Worm (Caenorhabditis elegans) whole organism, L1 larva: ENCODE data around the gene elt-4.

Experiments
- C04F5.9 ChIP-seq: sonication (generic microtip); optimal IDR thresholded peaks from 2 replicates; lab custom pipeline; 2016; ENCODE audit warnings: missing genetic modification characterization, missing compliant biosample characterization
- C34B4.2 ChIP-seq: sonication (generic microtip); optimal IDR thresholded peaks from 2 replicates; lab custom pipeline; 2017; ENCODE audit warnings: mild to moderate bottlenecking, missing genetic modification characterization, missing compliant biosample characterization
- Y116A8C.19 ChIP-seq: sonication (generic microtip); optimal IDR thresholded peaks from 2 replicates; lab custom pipeline; 2016; ENCODE audit warnings: missing compliant biosample characterization, missing genetic modification characterization, borderline replicate concordance
- aly-2 ChIP-seq: fragments of 150-350 bp; optimal IDR thresholded peaks from 2 replicates; lab custom pipeline; 2014; ENCODE audit warnings: missing biosample characterization, missing genetic modification characterization
- ama-1 ChIP-seq: fragments of 150-350 bp; optimal IDR thresholded peaks from 2 replicates; lab custom pipeline; 2014
- ceh-63 ChIP-seq: fragments of 200-800 bp; sonication (Bioruptor generic); optimal IDR thresholded peaks from 2 replicates; lab custom pipeline; 2018; ENCODE audit warnings: mild to moderate bottlenecking, missing genetic modification characterization, missing compliant biosample characterization
- ceh-8 ChIP-seq: fragments of 200-800 bp; sonication (Bioruptor generic); optimal IDR thresholded peaks from 2 replicates; lab custom pipeline; 2018; ENCODE audit warnings: mild to moderate bottlenecking, missing genetic modification characterization, moderate library complexity, missing compliant biosample characterization
- dsc-1 ChIP-seq: sonication (generic microtip); optimal IDR thresholded peaks from 2 replicates; lab custom pipeline; 2016; ENCODE audit warnings: mild to moderate bottlenecking, missing genetic modification characterization, missing compliant biosample characterization
- elt-2 ChIP-seq: sonication (generic microtip); optimal IDR thresholded peaks from 2 replicates; lab custom pipeline; 2016; ENCODE audit warnings: missing genetic modification characterization, mild to moderate bottlenecking, inconsistent platforms, missing compliant biosample characterization, missing genetic modification reagents
- fkh-4 ChIP-seq: sonication (generic microtip); optimal IDR thresholded peaks from 2 replicates; lab custom pipeline; 2016; ENCODE audit warnings: missing compliant biosample characterization, missing genetic modification characterization, borderline replicate concordance
- fkh-8 ChIP-seq: sonication (generic microtip); optimal IDR thresholded peaks from 2 replicates; lab custom pipeline; 2016; ENCODE audit warnings: mild to moderate bottlenecking, missing genetic modification characterization, missing compliant biosample characterization
- fos-1 ChIP-seq: fragments of 150-350 bp; optimal IDR thresholded peaks from 2 replicates; lab custom pipeline; 2014; ENCODE audit warnings: missing biosample characterization, missing genetic modification characterization
- hlh-4 ChIP-seq: sonication (generic microtip); optimal IDR thresholded peaks from 2 replicates; lab custom pipeline; 2016; ENCODE audit warnings: mild to moderate bottlenecking, missing genetic modification characterization, missing compliant biosample characterization
- hpl-2 ChIP-seq: fragments of 150-350 bp; optimal IDR thresholded peaks from 2 replicates; lab custom pipeline; 2014; ENCODE audit warnings: missing biosample characterization, missing genetic modification reagents, missing genetic modification characterization
- lin-14 ChIP-seq: fragments of 200-800 bp; sonication (Bioruptor generic); optimal IDR thresholded peaks from 2 replicates; lab custom pipeline; 2018; ENCODE audit warnings: mild to moderate bottlenecking, missing genetic modification characterization, moderate library complexity, missing compliant biosample characterization
- lin-15B ChIP-seq: fragments of 150-350 bp; sonication (generic microtip); optimal IDR thresholded peaks from 3 replicates; lab custom pipeline; 2014; ENCODE audit warnings: missing biosample characterization, missing genetic modification characterization
- lsy-2 ChIP-seq, 2 experiments: fragments of 150-350 bp; optimal IDR thresholded peaks; 2 replicates each; lab custom pipeline; 2014; ENCODE audit warnings: missing biosample characterization in 2 of 2, missing genetic modification characterization in 2 of 2
- mdl-1 ChIP-seq, 2 experiments: fragments of 150-350 bp; optimal IDR thresholded peaks; 2 replicates each; lab custom pipeline; 2014 to 2017; ENCODE audit warnings: missing biosample characterization in 2 of 2, missing genetic modification characterization in 2 of 2, inconsistent platforms in 1 of 2
- mep-1 ChIP-seq: fragments of 150-350 bp; optimal IDR thresholded peaks from 2 replicates; lab custom pipeline; 2014; ENCODE audit warnings: missing biosample characterization, missing genetic modification characterization
- nhr-19 ChIP-seq: fragments of 200-800 bp; sonication (Bioruptor generic); conservative IDR thresholded peaks from 2 replicates; pipeline ENCODE4 v1.3.6; 2022; ENCODE audit warnings: missing genetic modification characterization, missing compliant biosample characterization
- nhr-20 ChIP-seq: sonication (generic microtip); optimal IDR thresholded peaks from 2 replicates; lab custom pipeline; 2016; ENCODE audit warnings: mild to moderate bottlenecking, missing genetic modification characterization, missing compliant biosample characterization
- nhr-237 ChIP-seq: fragments of 150-350 bp; optimal IDR thresholded peaks from 2 replicates; lab custom pipeline; 2014; ENCODE audit warnings: missing biosample characterization, missing genetic modification characterization
- nhr-28 ChIP-seq: fragments of 150-350 bp; optimal IDR thresholded peaks from 2 replicates; lab custom pipeline; 2014; ENCODE audit warnings: missing biosample characterization, missing genetic modification characterization
- nhr-47 ChIP-seq: sonication (generic microtip); optimal IDR thresholded peaks from 2 replicates; lab custom pipeline; 2016; ENCODE audit warnings: mild to moderate bottlenecking, missing genetic modification characterization, moderate library complexity, missing compliant biosample characterization
- nhr-71 ChIP-seq: sonication (generic microtip); optimal IDR thresholded peaks from 2 replicates; lab custom pipeline; 2016; ENCODE audit warnings: mild to moderate bottlenecking, missing genetic modification characterization, moderate library complexity, missing compliant biosample characterization
- nhr-85 ChIP-seq: sonication (generic microtip); peaks from one replicate; lab custom pipeline; 2016; ENCODE audit warnings: missing genetic modification characterization, inconsistent platforms, missing compliant biosample characterization
- pag-3 ChIP-seq: sonication (generic microtip); optimal IDR thresholded peaks from 2 replicates; lab custom pipeline; 2017; ENCODE audit warnings: missing genetic modification characterization, mild to moderate bottlenecking, missing compliant biosample characterization, antibody characterized with exemption, borderline replicate concordance; ENCODE audit not compliant: insufficient read depth
- pqm-1 ChIP-seq: sonication (generic microtip); optimal IDR thresholded peaks from 3 replicates; lab custom pipeline; 2017; ENCODE audit warnings: missing biosample characterization, missing genetic modification characterization
- snpc-4 ChIP-seq: fragments of 150-350 bp; optimal IDR thresholded peaks from 2 replicates; lab custom pipeline; 2014; ENCODE audit warnings: missing biosample characterization, missing genetic modification characterization
- snu-23 ChIP-seq: sonication (generic microtip); optimal IDR thresholded peaks from 2 replicates; lab custom pipeline; 2016; ENCODE audit warnings: missing genetic modification characterization, missing compliant biosample characterization
- sox-4 ChIP-seq: sonication (generic microtip); optimal IDR thresholded peaks from 2 replicates; lab custom pipeline; 2016; ENCODE audit warnings: missing genetic modification characterization, missing compliant biosample characterization
- sptf-1 ChIP-seq: fragments of 150-350 bp; optimal IDR thresholded peaks from 2 replicates; lab custom pipeline; 2014; ENCODE audit warnings: missing biosample characterization, missing genetic modification characterization
- sup-37 ChIP-seq: fragments of 200-800 bp; sonication (Bioruptor generic); optimal IDR thresholded peaks from 2 replicates; lab custom pipeline; 2018; ENCODE audit warnings: mild to moderate bottlenecking, missing genetic modification characterization, missing compliant biosample characterization
- tbx-2 ChIP-seq: sonication (generic microtip); optimal IDR thresholded peaks from 2 replicates; lab custom pipeline; 2016; ENCODE audit warnings: missing genetic modification characterization, missing compliant biosample characterization

The elt-4 gene

DNA sequence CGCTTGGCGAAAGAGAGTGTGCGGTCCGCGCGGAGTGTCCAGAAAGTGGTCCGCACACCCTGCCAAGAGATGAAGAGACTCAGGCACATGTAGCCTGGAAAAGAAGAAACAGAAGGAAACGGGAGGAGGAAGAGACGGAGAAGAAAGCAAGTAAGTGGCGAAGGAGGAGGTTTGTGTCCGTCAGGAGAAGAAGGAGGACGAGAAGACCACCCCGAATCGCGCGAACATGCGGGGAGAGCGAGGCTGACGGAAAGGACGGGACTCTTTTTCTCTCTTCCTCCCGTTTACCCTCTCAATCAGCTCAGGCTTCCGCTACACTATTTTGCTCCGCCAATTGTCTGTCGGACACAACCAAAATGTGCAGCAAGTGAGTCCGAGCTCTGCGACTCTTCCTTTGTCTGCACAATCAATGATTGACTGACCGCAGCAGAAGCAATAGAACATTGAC, 39.8 kb upstream of the elt-4 start (continued):
- peak; percentile 89 for TF ChIP-seq fkh-8 (tag; lab: Kevin White, UChicago)
- TF ChIP-seq mep-1 (tag; lab: Kevin White, UChicago) = no peak
- peak; percentile 17 for TF ChIP-seq ceh-8
- peak in 1 of 2 experiments; percentile 34 for TF ChIP-seq mdl-1 (tag; optimal IDR thresholded peaks at IDR 0.05; lab: Kevin White, UChicago)
- TF ChIP-seq hlh-4 (tag; lab: Kevin White, UChicago) = no peak
- TF ChIP-seq lin-15B (tag; lab: Kevin White, UChicago) = no peak
- no peak for TF ChIP-seq ama-1 (lab: Kevin White, UChicago)

- TF ChIP-seq C04F5.9 (tag; lab: Kevin White, UChicago) (no peak), nhr-47 (tag; lab: Kevin White, UChicago) (no peak), fkh-4 (no peak), elt-2 (no peak), lin-14 (GFP tag; lab: Kevin White, UChicago) (peak; percentile 49), nhr-71 (tag; lab: Kevin White, UChicago) (no peak), fos-1 (tag; lab: Kevin White, UChicago) (no peak), ceh-8 (no peak), nhr-85 (tag; lab: Kevin White, UChicago) (peak; percentile 76), ceh-63 (no peak), sptf-1 (tag; lab: Kevin White, UChicago) (no peak), C34B4.2 (tag; lab: Kevin White, UChicago) (no peak), pqm-1 (tag; lab: Kevin White, UChicago) (no peak), pag-3 (no peak), nhr-28 (tag; lab: Kevin White, UChicago) (no peak), sup-37 (GFP tag; lab: Kevin White, UChicago) (no peak), mep-1 (tag; lab: Kevin White, UChicago) (peak; percentile 24), snu-23 (peak; percentile 12), nhr-20 (tag; lab: Kevin White, UChicago) (no peak), nhr-19 (GFP tag; lab: Robert Waterston, UW) (no peak)
Measured at ce11 chrX:10437421-10437820, 37.9 kb upstream of the elt-4 start.

DNA sequence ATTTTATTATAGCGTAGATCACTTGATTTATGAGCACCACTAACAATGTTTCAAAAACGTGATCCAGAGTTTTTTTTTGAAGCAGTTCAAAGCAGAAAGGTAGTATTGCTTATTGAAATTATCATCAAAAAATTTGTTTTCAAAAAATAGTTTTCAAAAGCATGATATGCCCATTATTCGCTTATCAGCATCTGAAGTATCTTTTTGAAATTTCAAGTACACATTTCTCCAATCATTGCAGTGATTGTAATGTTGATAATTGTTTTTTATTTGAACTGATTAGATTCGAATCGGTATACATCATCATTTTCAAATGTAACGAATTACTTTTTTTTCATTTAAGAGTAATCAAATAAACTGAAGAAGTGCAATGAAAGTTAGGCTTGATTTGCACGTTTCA, 34.5 kb upstream of the elt-4 start:
- TF ChIP-seq elt-2 = peak; percentile 46
- TF ChIP-seq hpl-2 (GFP tag; lab: Kevin White, UChicago) = no peak
- TF ChIP-seq snpc-4 (tag; lab: Kevin White, UChicago) = no peak

DNA sequence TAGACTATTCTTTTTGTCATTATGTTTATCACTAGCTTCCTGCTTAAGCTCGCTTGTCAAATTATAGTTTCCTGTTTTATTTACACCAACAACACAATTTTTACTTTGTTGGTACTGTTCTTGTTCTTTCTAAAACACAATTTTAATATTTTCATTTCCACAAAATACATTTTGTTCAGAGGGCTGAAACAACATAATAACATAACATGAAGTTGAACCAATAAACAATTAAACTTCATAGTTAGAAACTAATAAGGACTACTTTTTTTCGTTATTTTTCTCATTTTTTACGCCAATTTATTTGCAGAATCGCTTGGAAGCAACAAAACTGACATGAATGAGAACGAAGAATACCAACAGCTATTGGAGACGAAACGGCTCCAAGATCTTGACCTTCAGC, 31.5 kb upstream of the elt-4 start, which contains the start of gene C39B10.3:
Gene C39B10.3, plus strand, starts transcription at position 301 of the 400 bp plus-strand sequence.
- TF ChIP-seq nhr-237 = no peak
- TF ChIP-seq ceh-8 = no peak
- no peak for TF ChIP-seq Y116A8C.19

- TF ChIP-seq ceh-8 (no peak), dsc-1 (no peak)
- TF ChIP-seq, all 84 proteins: peak for 0
Measured at ce11 chrX:10444705-10445104, 30.6 kb upstream of the elt-4 start, which contains the start of gene C39B10.4. TSS of gene C39B10.4 (plus strand) at chrX:10445005.

DNA sequence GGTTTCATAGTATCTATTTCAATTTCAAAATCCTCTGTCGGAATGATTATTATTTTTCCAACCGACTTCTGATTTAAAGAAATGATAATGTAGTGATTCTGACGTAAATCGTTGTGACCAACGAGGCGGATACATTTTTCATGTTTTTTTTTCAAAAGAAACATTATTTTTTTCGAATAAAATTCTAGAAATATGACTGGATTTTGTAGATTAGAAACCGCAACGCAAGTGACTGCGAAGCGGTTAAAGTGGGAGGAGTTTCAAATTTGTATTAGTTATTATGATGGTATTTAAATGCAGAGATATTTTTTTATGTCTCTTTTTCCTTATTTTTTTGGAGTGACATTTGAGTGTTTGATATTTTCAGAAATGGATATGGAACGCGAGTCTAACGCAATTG, 28.3 kb upstream of the elt-4 start, which contains the start of gene C39B10.5:
Gene C39B10.5, plus strand, starts transcription at position 362 of the 400 bp plus-strand sequence.
- peak; percentile 80 for TF ChIP-seq fkh-8 (tag; lab: Kevin White, UChicago)
- peak; percentile 18 for TF ChIP-seq nhr-47 (tag; lab: Kevin White, UChicago)
- TF ChIP-seq sox-4 = peak; percentile 41
- TF ChIP-seq nhr-71 (tag; lab: Kevin White, UChicago) = peak; percentile 35
- TF ChIP-seq aly-2 (tag; lab: Kevin White, UChicago) = no peak
- peak; percentile 47 to 51 for TF ChIP-seq lsy-2 (tag; optimal IDR thresholded peaks at IDR 0.05; lab: Kevin White, UChicago)
- TF ChIP-seq tbx-2 (tag; lab: Kevin White, UChicago) = no peak
